Worm (Caenorhabditis elegans) whole organism, midembryonic: ENCODE measurements around the gene F26A1.1.

Source experiments
- T22C8.4 ChIP-seq: fragments of 200-800 bp; sonication (Bioruptor generic); IDR thresholded peaks from 2 replicates; pipeline ENCODE4 v1.3.6; 2022; ENCODE audit warnings: missing genetic modification characterization, missing compliant biosample characterization
- cog-1 ChIP-seq: sonication (generic microtip); optimal IDR thresholded peaks from 2 replicates; lab custom pipeline; 2016; ENCODE audit warnings: missing genetic modification characterization, missing compliant biosample characterization
- flt-1 ChIP-seq: fragments of 200-800 bp; sonication (Bioruptor generic); IDR thresholded peaks from 2 replicates; pipeline ENCODE4 v1.3.6; 2022; ENCODE audit warnings: missing genetic modification characterization, missing compliant biosample characterization
- klf-2 ChIP-seq: fragments of 200-800 bp; sonication (Bioruptor generic); conservative IDR thresholded peaks from 2 replicates; pipeline ENCODE4 v1.3.6; 2022; ENCODE audit warnings: missing genetic modification reagents, missing genetic modification characterization, missing compliant biosample characterization
- med-1 ChIP-seq: sonication (generic microtip); optimal IDR thresholded peaks from 2 replicates; lab custom pipeline; 2017; ENCODE audit warnings: missing genetic modification characterization, mild to moderate bottlenecking, missing compliant biosample characterization, antibody characterized with exemption, missing genetic modification reagents; ENCODE audit not compliant: insufficient read depth
- ref-1 ChIP-seq: fragments of 200-800 bp; sonication (Bioruptor generic); conservative IDR thresholded peaks from 2 replicates; pipeline ENCODE4 v1.3.6; 2022; ENCODE audit warnings: missing genetic modification reagents, missing genetic modification characterization, missing compliant biosample characterization
- tab-1 ChIP-seq: fragments of 200-800 bp; sonication (Bioruptor generic); IDR thresholded peaks from 2 replicates; pipeline ENCODE4 v1.3.6; 2022; ENCODE audit warnings: missing genetic modification characterization, missing compliant biosample characterization
- ztf-23 ChIP-seq: fragments of 200-800 bp; sonication (Bioruptor generic); IDR thresholded peaks from 2 replicates; pipeline ENCODE4 v1.3.6; 2022; ENCODE audit warnings: missing genetic modification reagents, missing genetic modification characterization, missing compliant biosample characterization
- ztf-29 ChIP-seq: fragments of 200-800 bp; sonication (Bioruptor generic); IDR thresholded peaks from 2 replicates; pipeline ENCODE4 v1.3.6; 2022; ENCODE audit warnings: missing genetic modification reagents, missing genetic modification characterization, missing compliant biosample characterization

DNA sequence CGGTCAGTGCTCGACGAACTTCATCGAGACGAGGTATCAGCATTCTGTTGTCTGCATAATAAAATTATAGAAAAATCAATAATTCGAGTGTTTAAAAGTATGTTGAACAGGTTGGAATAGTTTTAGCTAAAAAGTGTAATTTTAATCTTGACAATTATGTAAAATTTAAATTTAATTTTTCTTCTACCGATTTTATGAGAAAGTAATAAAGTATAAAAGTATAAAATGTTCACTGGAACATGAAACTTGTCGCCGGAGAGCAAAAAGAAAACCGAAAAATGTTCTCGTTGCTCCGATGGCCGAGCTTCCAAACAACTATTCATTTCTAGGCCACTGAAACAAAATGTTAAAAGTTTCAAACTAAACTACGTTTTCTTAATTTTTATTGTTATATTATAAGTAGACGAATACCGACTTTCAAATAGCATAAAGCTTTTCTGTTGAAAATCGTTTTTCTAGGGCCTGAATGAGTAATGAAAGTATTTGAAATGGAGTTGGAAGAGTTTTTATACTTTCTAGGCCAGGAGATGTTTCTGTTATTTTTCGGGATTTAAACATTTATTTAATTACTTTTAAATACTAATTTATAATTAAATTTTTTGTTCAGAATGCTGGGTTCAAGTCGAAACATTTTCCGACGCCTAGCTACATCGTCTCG lies 11.6 kb downstream of the F26A1.1 start, which contains the start of the genes C35D10.10 and C35D10.5:
- no peak for TF ChIP-seq flt-1 (GFP tag; lab: Robert Waterston, UW)
- TF ChIP-seq tab-1: no peak
- no peak for TF ChIP-seq klf-2
- TF ChIP-seq T22C8.4 (GFP tag; lab: Robert Waterston, UW): no peak
- TF ChIP-seq med-1 (GFP tag; lab: Kevin White, UChicago): no peak
- TF ChIP-seq ztf-23: no peak
- no peak for TF ChIP-seq ztf-29
- no peak for TF ChIP-seq ref-1 (GFP tag; lab: Robert Waterston, UW)
- TF ChIP-seq cog-1 (tag; lab: Kevin White, UChicago): no peak
